Comparison of ENCODE assay signal across 4 worm cellular contexts in the genomic region with DNA sequence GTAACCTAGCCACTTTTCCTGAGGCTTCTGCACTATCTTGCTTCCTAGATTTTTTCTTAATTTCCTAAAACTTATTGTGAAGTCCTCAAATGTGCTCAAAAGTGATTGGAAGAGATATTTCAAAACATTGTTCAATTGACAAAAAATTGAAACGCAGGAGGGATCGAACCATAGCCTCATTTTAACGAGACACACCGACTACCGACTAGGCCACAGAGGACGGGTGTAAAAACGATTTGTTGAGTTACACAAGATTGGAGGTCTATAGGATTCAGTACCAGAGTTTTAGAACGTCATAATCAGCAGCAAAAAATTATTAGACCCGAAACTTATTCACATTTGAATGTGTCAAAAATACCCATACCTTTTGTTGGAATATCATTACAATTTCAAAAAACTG.
TF ChIP-seq lines count a peak whose summit lies in the region.

No protein-coding gene starts in this region.

TF ChIP-seq in whole organism, L2 larva, 48 proteins besides CTCF, POLR2A, EP300 and RAD21:
- TF ChIP-seq gmeb-1 (tag; optimal IDR thresholded peaks at IDR 0.05; lab: Kevin White, UChicago) (no peak), nhr-129 (tag; optimal IDR thresholded peaks at IDR 0.05; lab: Kevin White, UChicago) (peak; percentile 5)
TF ChIP-seq in whole organism, L2 larva: peak in this region for 1.

TF ChIP-seq in whole organism, L4 larva, 104 proteins besides CTCF, POLR2A, EP300 and RAD21:
- TF ChIP-seq ceh-44 (GFP tag; IDR thresholded peaks at IDR 0.05; lab: Robert Waterston, UW) (no peak), dmd-6 (GFP tag; IDR thresholded peaks at IDR 0.05; lab: Robert Waterston, UW) (no peak), lim-7 (GFP tag; IDR thresholded peaks at IDR 0.05; lab: Robert Waterston, UW) (no peak), R02D3.7 (tag; optimal IDR thresholded peaks at IDR 0.05; lab: Kevin White, UChicago) (no peak), saeg-2 (GFP tag; IDR thresholded peaks at IDR 0.05; lab: Robert Waterston, UW) (no peak), duxl-1 (tag; optimal IDR thresholded peaks at IDR 0.05; lab: Kevin White, UChicago; ENCODE audit: poor library complexity) (peak; percentile 54), lin-13 (GFP tag; optimal IDR thresholded peaks at IDR 0.05; lab: Kevin White, UChicago) (peak; percentile 1), ctbp-1 (GFP tag; IDR thresholded peaks at IDR 0.05; lab: Robert Waterston, UW) (no peak), ama-1 (optimal IDR thresholded peaks at IDR 0.05; lab: Kevin White, UChicago) (no peak)

TF ChIP-seq in whole organism, early embryonic, 17 proteins besides CTCF, POLR2A, EP300 and RAD21:
- no peak for TF ChIP-seq aly-1 (tag; optimal IDR thresholded peaks at IDR 0.05; lab: Kevin White, UChicago)
- no peak for TF ChIP-seq hmg-4 (GFP tag; optimal IDR thresholded peaks at IDR 0.05; lab: Kevin White, UChicago)
- no peak for TF ChIP-seq hnd-1 (tag; optimal IDR thresholded peaks at IDR 0.05; lab: Kevin White, UChicago)
- TF ChIP-seq pes-1 (GFP tag; IDR thresholded peaks at IDR 0.05; lab: Robert Waterston, UW), result peak; percentile 34; the same call in 1 of the 2 replicates
- no peak for TF ChIP-seq ceh-13 (GFP tag; optimal IDR thresholded peaks at IDR 0.05; lab: Kevin White, UChicago)
- TF ChIP-seq ama-1 (optimal IDR thresholded peaks at IDR 0.05; lab: Kevin White, UChicago), result no peak
- no peak for TF ChIP-seq F13C5.2 (tag; optimal IDR thresholded peaks at IDR 0.05; lab: Kevin White, UChicago)
- no peak for TF ChIP-seq B0310.2 (tag; optimal IDR thresholded peaks at IDR 0.05; lab: Kevin White, UChicago)
- no peak for TF ChIP-seq tra-4 (tag; optimal IDR thresholded peaks at IDR 0.05; lab: Kevin White, UChicago)
- TF ChIP-seq hmbx-1 (tag; optimal IDR thresholded peaks at IDR 0.05; lab: Kevin White, UChicago), result no peak
- no peak for TF ChIP-seq scrt-1 (GFP tag; IDR thresholded peaks at IDR 0.05; lab: Robert Waterston, UW)
- no peak for TF ChIP-seq tbx-11 (GFP tag; IDR thresholded peaks at IDR 0.05; lab: Robert Waterston, UW)
- no peak for TF ChIP-seq ets-7 (tag; optimal IDR thresholded peaks at IDR 0.05; lab: Kevin White, UChicago)
- TF ChIP-seq ceh-36 (tag; optimal IDR thresholded peaks at IDR 0.05; lab: Kevin White, UChicago), result no peak
- 0 out of 2 replicates have a peak, but pooled peaks have one; percentile 8 for TF ChIP-seq flt-1 (GFP tag; IDR thresholded peaks at IDR 0.05; lab: Robert Waterston, UW)
- no peak for TF ChIP-seq tbx-37 (GFP tag; conservative IDR thresholded peaks at IDR 0.05; lab: Robert Waterston, UW)
- no peak for TF ChIP-seq sea-1 (GFP tag; conservative IDR thresholded peaks at IDR 0.05; lab: Robert Waterston, UW)

TF ChIP-seq in whole organism, young adult, 124 proteins besides CTCF, POLR2A, EP300 and RAD21:
- TF ChIP-seq lsl-1 (GFP tag; optimal IDR thresholded peaks at IDR 0.05; lab: Kevin White, UChicago) (no peak), rpc-1 (optimal IDR thresholded peaks at IDR 0.05; lab: Kevin White, UChicago) (peak; percentile 61), rpc-1 (tag; optimal IDR thresholded peaks at IDR 0.05; lab: Kevin White, UChicago) (peak; percentile 82), tbp1 (GFP tag; optimal IDR thresholded peaks at IDR 0.05; lab: Kevin White, UChicago) (peak; percentile 86), gei-17 (GFP tag; optimal IDR thresholded peaks at IDR 0.05; lab: Kevin White, UChicago) (no peak), mxl-1 (tag; optimal IDR thresholded peaks at IDR 0.05; lab: Kevin White, UChicago) (no peak), B0261.1 (tag; optimal IDR thresholded peaks at IDR 0.05; lab: Kevin White, UChicago) (peak; percentile 68), akir-1 (GFP tag; optimal IDR thresholded peaks at IDR 0.05; lab: Kevin White, UChicago) (no peak), madf-3 (GFP tag; IDR thresholded peaks at IDR 0.05; lab: Robert Waterston, UW) (0 out of 2 replicates have a peak, but pooled peaks have one; percentile 61), ceh-91 (GFP tag; IDR thresholded peaks at IDR 0.05; lab: Robert Waterston, UW) (no peak)
